Fruit fly (Drosophila melanogaster) whole organism, embryonic: ENCODE results near the gene HemK1.

ENCODE experiments used
- Aef1 ChIP-seq: fragments of 200-800 bp; sonication (Bioruptor generic); IDR thresholded peaks from 3 replicates; pipeline ENCODE4 v1.3.6; 2022; ENCODE audit warnings: missing biosample characterization, missing genetic modification characterization
- C15 ChIP-seq: fragments of 200-800 bp; sonication (Bioruptor generic); IDR thresholded peaks from 3 replicates; pipeline ENCODE4 v1.3.6; 2022; ENCODE audit warnings: missing biosample characterization, missing genetic modification characterization
- CG12219 ChIP-seq: fragments of 200-800 bp; sonication (Bioruptor generic); optimal IDR thresholded peaks from 3 replicates; lab custom pipeline; 2018; ENCODE audit warnings: missing biosample characterization, mild to moderate bottlenecking, missing genetic modification characterization
- CG12659 ChIP-seq: fragments of 200-800 bp; sonication (Bioruptor generic); optimal IDR thresholded peaks from 3 replicates; lab custom pipeline; 2017; ENCODE audit warnings: mild to moderate bottlenecking, missing biosample characterization, missing genetic modification reagents, missing genetic modification characterization
- CG13894 ChIP-seq: fragments of 200-800 bp; sonication (Bioruptor generic); optimal IDR thresholded peaks from 3 replicates; lab custom pipeline; 2018; ENCODE audit warnings: missing biosample characterization, mild to moderate bottlenecking, missing genetic modification characterization, moderate library complexity
- CG15269 ChIP-seq: fragments of 200-800 bp; sonication (Bioruptor generic); optimal IDR thresholded peaks from 2 replicates; lab custom pipeline; 2018; ENCODE audit warnings: missing biosample characterization, mild to moderate bottlenecking, missing genetic modification characterization, moderate library complexity
- CG15601 ChIP-seq: fragments of 200-800 bp; sonication (Bioruptor generic); optimal IDR thresholded peaks from 3 replicates; lab custom pipeline; 2019; ENCODE audit warnings: missing biosample characterization, mild to moderate bottlenecking, missing genetic modification characterization, moderate library complexity
- CG1602 ChIP-seq: fragments of 200-800 bp; sonication (Bioruptor generic); optimal IDR thresholded peaks from 3 replicates; lab custom pipeline; 2016; ENCODE audit warnings: missing biosample characterization, missing genetic modification characterization
- CG16863 ChIP-seq: fragments of 200-800 bp; sonication (Bioruptor generic); optimal IDR thresholded peaks from 3 replicates; lab custom pipeline; 2016; ENCODE audit warnings: missing biosample characterization, missing genetic modification characterization
- CG17328 ChIP-seq: fragments of 200-800 bp; sonication (Bioruptor generic); IDR thresholded peaks from 2 replicates; pipeline ENCODE4 v1.3.6; 2022; ENCODE audit warnings: missing biosample characterization, missing genetic modification characterization
- CG17612 ChIP-seq: fragments of 200-800 bp; sonication (Bioruptor generic); IDR thresholded peaks from 2 replicates; pipeline ENCODE4 v1.3.6; 2022; ENCODE audit warnings: missing biosample characterization, missing genetic modification characterization
- CG17829 ChIP-seq: fragments of 200-800 bp; optimal IDR thresholded peaks from 2 replicates; lab custom pipeline; 2019; ENCODE audit warnings: missing biosample characterization, mild to moderate bottlenecking, missing genetic modification characterization, moderate library complexity
- CG18476 ChIP-seq: fragments of 200-800 bp; sonication (Bioruptor generic); optimal IDR thresholded peaks from 2 replicates; lab custom pipeline; 2016; ENCODE audit warnings: missing biosample characterization, mild to moderate bottlenecking, missing genetic modification characterization
- CG2120 ChIP-seq: fragments of 200-800 bp; sonication (Bioruptor generic); optimal IDR thresholded peaks from 3 replicates; lab custom pipeline; 2016; ENCODE audit warnings: missing biosample characterization, missing genetic modification characterization
- CG2129 ChIP-seq: fragments of 200-800 bp; sonication (Bioruptor generic); IDR thresholded peaks from 2 replicates; pipeline ENCODE4 v1.3.6; 2022; ENCODE audit warnings: missing biosample characterization, missing genetic modification characterization; ENCODE audit not compliant: partially characterized antibody
- CG2875 ChIP-seq: fragments of 200-800 bp; sonication (Bioruptor generic); optimal IDR thresholded peaks from 2 replicates; lab custom pipeline; 2017; ENCODE audit warnings: missing biosample characterization, mild to moderate bottlenecking, missing genetic modification characterization, missing genetic modification reagents
- CG30431 ChIP-seq: fragments of 200-800 bp; sonication (Bioruptor generic); optimal IDR thresholded peaks from 2 replicates; lab custom pipeline; 2017; ENCODE audit warnings: missing biosample characterization, missing genetic modification characterization
- CG31365 ChIP-seq: fragments of 200-800 bp; sonication (Bioruptor generic); optimal IDR thresholded peaks from 2 replicates; lab custom pipeline; 2018; ENCODE audit warnings: missing biosample characterization, mild to moderate bottlenecking, missing genetic modification characterization
- CG3281 ChIP-seq: fragments of 200-800 bp; sonication (Bioruptor generic); optimal IDR thresholded peaks from 3 replicates; lab custom pipeline; 2017; ENCODE audit warnings: missing biosample characterization, mild to moderate bottlenecking, missing genetic modification characterization
- CG34224 ChIP-seq: fragments of 200-800 bp; sonication (Bioruptor generic); IDR thresholded peaks from 3 replicates; pipeline ENCODE4 v1.3.6; 2022; ENCODE audit warnings: missing biosample characterization, missing genetic modification characterization; ENCODE audit not compliant: partially characterized antibody
- CG3995 ChIP-seq: fragments of 200-800 bp; sonication (Bioruptor generic); optimal IDR thresholded peaks from 3 replicates; lab custom pipeline; 2016; ENCODE audit warnings: missing biosample characterization, missing genetic modification characterization
- CG4282 ChIP-seq: fragments of 200-800 bp; sonication (Bioruptor generic); optimal IDR thresholded peaks from 2 replicates; lab custom pipeline; 2016; ENCODE audit warnings: missing biosample characterization, missing genetic modification characterization
- CG4360 ChIP-seq: fragments of 200-800 bp; sonication (Bioruptor generic); IDR thresholded peaks from 2 replicates; pipeline ENCODE4 v1.3.6; 2022; ENCODE audit warnings: missing biosample characterization, missing genetic modification characterization
- CG6689 ChIP-seq: fragments of 200-800 bp; sonication (Bioruptor generic); IDR thresholded peaks from 2 replicates; pipeline ENCODE4 v1.3.6; 2022; ENCODE audit warnings: missing biosample characterization, missing genetic modification characterization
- CG6813 ChIP-seq: fragments of 200-800 bp; sonication (Bioruptor generic); optimal IDR thresholded peaks from 2 replicates; lab custom pipeline; 2017; ENCODE audit warnings: missing biosample characterization, missing genetic modification characterization, mild to moderate bottlenecking, moderate library complexity, missing genetic modification reagents
- CG7556 ChIP-seq: fragments of 200-800 bp; sonication (Bioruptor generic); optimal IDR thresholded peaks from 2 replicates; lab custom pipeline; 2017; ENCODE audit warnings: missing biosample characterization, mild to moderate bottlenecking, missing genetic modification characterization
- CG9437 ChIP-seq: fragments of 200-800 bp; sonication (Bioruptor generic); optimal IDR thresholded peaks from 2 replicates; lab custom pipeline; 2018; ENCODE audit warnings: missing biosample characterization, mild to moderate bottlenecking, missing genetic modification characterization
- CG9797 ChIP-seq: fragments of 200-800 bp; sonication (Bioruptor generic); optimal IDR thresholded peaks from 3 replicates; lab custom pipeline; 2018; ENCODE audit warnings: missing biosample characterization, mild to moderate bottlenecking, missing genetic modification characterization
- Chrac-16 ChIP-seq: fragments of 200-800 bp; sonication (Bioruptor generic); optimal IDR thresholded peaks from 3 replicates; lab custom pipeline; 2016; ENCODE audit warnings: missing biosample characterization, missing genetic modification characterization
- Dip3 ChIP-seq: fragments of 200-800 bp; sonication (Bioruptor generic); optimal IDR thresholded peaks from 3 replicates; lab custom pipeline; 2016; ENCODE audit warnings: missing biosample characterization, missing genetic modification characterization
- Gsc ChIP-seq: fragments of 200-800 bp; sonication (Bioruptor generic); IDR thresholded peaks from 2 replicates; pipeline ENCODE4 v1.3.6; 2022; ENCODE audit warnings: missing biosample characterization, missing genetic modification characterization
- HLHmδ ChIP-seq: fragments of 200-800 bp; sonication (Bioruptor generic); optimal IDR thresholded peaks from 2 replicates; lab custom pipeline; 2018; ENCODE audit warnings: missing biosample characterization, mild to moderate bottlenecking, missing genetic modification characterization, moderate library complexity
- Lpt ChIP-seq: fragments of >200 bp; optimal IDR thresholded peaks from 2 replicates; lab custom pipeline; 2018; ENCODE audit warnings: missing biosample characterization, missing genetic modification characterization
- Mes4 ChIP-seq: fragments of 200-800 bp; sonication (Bioruptor generic); optimal IDR thresholded peaks from 2 replicates; lab custom pipeline; 2016; ENCODE audit warnings: missing biosample characterization, missing genetic modification characterization
- Oli ChIP-seq: fragments of 200-800 bp; sonication (Bioruptor generic); optimal IDR thresholded peaks from 2 replicates; lab custom pipeline; 2018; ENCODE audit warnings: missing biosample characterization, mild to moderate bottlenecking, missing genetic modification characterization, moderate library complexity
- Ssrp ChIP-seq: fragments of 200-800 bp; sonication (Bioruptor generic); optimal IDR thresholded peaks from 2 replicates; lab custom pipeline; 2018; ENCODE audit warnings: missing biosample characterization, mild to moderate bottlenecking, missing genetic modification characterization, moderate library complexity
- abd-A ChIP-seq: fragments of 200-800 bp; sonication (Bioruptor generic); optimal IDR thresholded peaks from 3 replicates; lab custom pipeline; 2019; ENCODE audit warnings: missing biosample characterization, mild to moderate bottlenecking, missing genetic modification characterization, moderate library complexity
- ara ChIP-seq: fragments of 200-800 bp; sonication (Bioruptor generic); IDR thresholded peaks from 2 replicates; pipeline ENCODE4 v1.3.6; 2022; ENCODE audit warnings: missing biosample characterization, missing genetic modification characterization
- ash1 ChIP-seq: fragments of 200-800 bp; sonication (Bioruptor generic); optimal IDR thresholded peaks from 2 replicates; lab custom pipeline; 2018; ENCODE audit warnings: missing biosample characterization, mild to moderate bottlenecking, missing genetic modification characterization
- corto ChIP-seq: fragments of 200-800 bp; sonication (Bioruptor generic); optimal IDR thresholded peaks from 2 replicates; lab custom pipeline; 2016; ENCODE audit warnings: missing biosample characterization, mild to moderate bottlenecking, missing genetic modification characterization, moderate library complexity
- exex ChIP-seq: fragments of 200-800 bp; sonication (Bioruptor generic); optimal IDR thresholded peaks from 4 replicates; lab custom pipeline; 2018; ENCODE audit warnings: missing biosample characterization, mild to moderate bottlenecking, missing genetic modification characterization, moderate library complexity
- jigr1 ChIP-seq: fragments of 200-800 bp; sonication (Bioruptor generic); IDR thresholded peaks from 3 replicates; pipeline ENCODE4 v1.3.6; 2022; ENCODE audit warnings: missing biosample characterization, missing genetic modification characterization
- maf-S ChIP-seq: fragments of 200-800 bp; sonication (Bioruptor generic); optimal IDR thresholded peaks from 2 replicates; lab custom pipeline; 2016; ENCODE audit warnings: missing biosample characterization, missing genetic modification characterization
- rib ChIP-seq: fragments of 200-800 bp; sonication (Bioruptor generic); IDR thresholded peaks from 2 replicates; pipeline ENCODE4 v1.3.6; 2022; ENCODE audit warnings: missing biosample characterization, missing genetic modification characterization
- slou ChIP-seq: fragments of 200-800 bp; sonication (Bioruptor generic); optimal IDR thresholded peaks from 3 replicates; lab custom pipeline; 2016; ENCODE audit warnings: missing biosample characterization, missing genetic modification characterization
- sob ChIP-seq: fragments of 200-800 bp; sonication (Bioruptor generic); IDR thresholded peaks from 2 replicates; pipeline ENCODE4 v1.3.6; 2022; ENCODE audit warnings: missing biosample characterization, missing genetic modification characterization
- tap ChIP-seq: fragments of 200-800 bp; optimal IDR thresholded peaks from 3 replicates; lab custom pipeline; 2019; ENCODE audit warnings: missing biosample characterization, mild to moderate bottlenecking, missing genetic modification characterization, moderate library complexity
- ttk ChIP-seq: fragments of 200-800 bp; sonication (Bioruptor generic); IDR thresholded peaks from 2 replicates; pipeline ENCODE4 v2.1.2; 2022; ENCODE audit warnings: missing biosample characterization, missing genetic modification characterization
- twi ChIP-seq: fragments of 200-800 bp; optimal IDR thresholded peaks from 2 replicates; lab custom pipeline; 2019; ENCODE audit warnings: missing biosample characterization, mild to moderate bottlenecking, missing genetic modification characterization, moderate library complexity
- unc-4 ChIP-seq: fragments of 200-800 bp; sonication (Bioruptor generic); IDR thresholded peaks from 2 replicates; pipeline ENCODE4 v1.3.6; 2022; ENCODE audit warnings: missing biosample characterization, missing genetic modification characterization; ENCODE audit not compliant: partially characterized antibody
- vvl ChIP-seq: fragments of 200-800 bp; sonication (Bioruptor generic); IDR thresholded peaks from 2 replicates; pipeline ENCODE4 v1.3.6; 2022; ENCODE audit warnings: missing biosample characterization, missing genetic modification characterization

Gene HemK1

dm6 chr2L:6490783-6491249, 23.3 kb upstream of the HemK1 start, which contains the start of the genes Phf5a and CG31638 (continued):
- TF ChIP-seq tap (tag; lab: Kevin White, UChicago), result peak; percentile 93
- no peak for TF ChIP-seq corto (GFP tag; lab: Kevin White, UChicago)
- TF ChIP-seq sob (GFP tag; lab: Robert Waterston, UW), result peak; percentile 71
- no peak for TF ChIP-seq abd-A
- TF ChIP-seq Dip3 (GFP tag; lab: Kevin White, UChicago), result no peak
- TF ChIP-seq unc-4 (GFP tag; lab: Robert Waterston, UW), result peak; percentile 39; the same call in 1 of the 2 replicates
- TF ChIP-seq CG16863, result peak; percentile 33
- TF ChIP-seq CG31365 (tag; lab: Kevin White, UChicago), result peak; percentile 35
- TF ChIP-seq CG4282, result no peak
- peak; percentile 94 for TF ChIP-seq CG17612 (GFP tag; lab: Robert Waterston, UW)
- TF ChIP-seq Aef1 (GFP tag; lab: Robert Waterston, UW), result peak; percentile 51; the same call in 2 of the 3 replicates
- TF ChIP-seq CG2875 (GFP tag; lab: Kevin White, UChicago), result peak; percentile 63
- TF ChIP-seq CG18476 (GFP tag; lab: Kevin White, UChicago), result peak; percentile 7
- TF ChIP-seq jigr1, result peak; percentile 93
- TF ChIP-seq slou (GFP tag; lab: Kevin White, UChicago), result peak; percentile 83
- TF ChIP-seq ara (GFP tag; lab: Robert Waterston, UW), result peak; percentile 95
- TF ChIP-seq CG15269 (tag; lab: Kevin White, UChicago), result peak; percentile 87
- peak; percentile 54 for TF ChIP-seq ttk (GFP tag; lab: Robert Waterston, UW)
- peak; percentile 86 for TF ChIP-seq CG9797
- peak; percentile 68 for TF ChIP-seq CG15601
- peak; percentile 83 for TF ChIP-seq twi (tag; lab: Kevin White, UChicago)
- TF ChIP-seq CG9437 (GFP tag; lab: Kevin White, UChicago), result peak; percentile 87
- TF ChIP-seq maf-S (GFP tag; lab: Kevin White, UChicago), result peak; percentile 61
- peak; percentile 68 for TF ChIP-seq CG4360 (GFP tag; lab: Robert Waterston, UW)
- peak; percentile 53 for TF ChIP-seq Ssrp
- no peak for TF ChIP-seq CG2129
- TF ChIP-seq Chrac-16 (GFP tag; lab: Kevin White, UChicago), result peak; percentile 96
- TF ChIP-seq CG7556 (GFP tag; lab: Kevin White, UChicago), result peak; percentile 90
- TF ChIP-seq CG34224 (GFP tag; lab: Robert Waterston, UW), result 0 out of 3 replicates have a peak, but pooled peaks have one; percentile 39
- TF ChIP-seq CG12219 (GFP tag; lab: Kevin White, UChicago), result peak; percentile 83
- peak; percentile 94 for TF ChIP-seq CG3281 (GFP tag; lab: Kevin White, UChicago)
- peak; percentile 94 for TF ChIP-seq CG12659 (GFP tag; lab: Kevin White, UChicago)
- TF ChIP-seq rib (GFP tag; lab: Robert Waterston, UW), result no peak
- peak; percentile 97 for TF ChIP-seq CG6689 (GFP tag; lab: Robert Waterston, UW)
- no peak for TF ChIP-seq HLHmδ (GFP tag; lab: Kevin White, UChicago)
- no peak for TF ChIP-seq ash1 (GFP tag; lab: Kevin White, UChicago)
- no peak for TF ChIP-seq Lpt
- peak; percentile 98 for TF ChIP-seq CG17829 (tag; lab: Kevin White, UChicago)
- TF ChIP-seq Oli, result peak; percentile 89
- peak; percentile 95 for TF ChIP-seq CG1602 (GFP tag; lab: Kevin White, UChicago)
- peak; percentile 1 for TF ChIP-seq Mes4 (GFP tag; lab: Kevin White, UChicago)
- TF ChIP-seq CG2120 (GFP tag; lab: Kevin White, UChicago), result peak; percentile 93
- TF ChIP-seq exex (tag; lab: Kevin White, UChicago), result peak; percentile 82
- peak; percentile 92 for TF ChIP-seq CG6813 (GFP tag; lab: Kevin White, UChicago)
- TF ChIP-seq CG3995 (GFP tag; lab: Kevin White, UChicago), result peak; percentile 56
- TF ChIP-seq vvl (GFP tag; lab: Robert Waterston, UW), result peak; percentile 82
- peak; percentile 95 for TF ChIP-seq CG17328 (GFP tag; lab: Robert Waterston, UW)
- TF ChIP-seq Gsc, result peak; percentile 87
- TF ChIP-seq CG13894 (tag; lab: Kevin White, UChicago), result peak; percentile 96
- TF ChIP-seq CG30431 (GFP tag; lab: Kevin White, UChicago), result peak; percentile 4
- TF ChIP-seq C15 (GFP tag; lab: Robert Waterston, UW), result peak; percentile 93
